Worm (Caenorhabditis elegans) whole organism, mixed stage, embryonic: Measurements from ENCODE around the gene F18A1.7.
A peak's percentile ranks its signal among the peaks of the same experiment; 100 is the strongest.

Source experiments
- M03D4.4 ChIP-seq: sonication (generic microtip); optimal IDR thresholded peaks from 2 replicates; lab custom pipeline; 2017; ENCODE audit warnings: mild to moderate bottlenecking, missing genetic modification characterization, missing compliant biosample characterization
- blmp-1 ChIP-seq: fragments of 150-350 bp; optimal IDR thresholded peaks from 2 replicates; lab custom pipeline; 2014; ENCODE audit warnings: missing biosample characterization, missing genetic modification characterization
- ceh-83 ChIP-seq: fragments of 200-800 bp; sonication (Bioruptor generic); optimal IDR thresholded peaks from 2 replicates; lab custom pipeline; 2018; ENCODE audit warnings: mild to moderate bottlenecking, missing genetic modification characterization, missing compliant biosample characterization
- ces-1 ChIP-seq: fragments of 150-350 bp; optimal IDR thresholded peaks from 2 replicates; lab custom pipeline; 2014; ENCODE audit warnings: missing biosample characterization, missing genetic modification reagents, missing genetic modification characterization
- cnd-1 ChIP-seq: fragments of 200-800 bp; sonication (Bioruptor generic); optimal IDR thresholded peaks from 2 replicates; lab custom pipeline; 2018; ENCODE audit warnings: mild to moderate bottlenecking, missing genetic modification characterization, missing compliant biosample characterization
- drap-1 ChIP-seq: fragments of 200-800 bp; sonication (Bioruptor generic); optimal IDR thresholded peaks from 3 replicates; lab custom pipeline; 2018; ENCODE audit warnings: mild to moderate bottlenecking, missing genetic modification characterization, missing compliant biosample characterization
- elt-1 ChIP-seq: sonication (generic microtip); optimal IDR thresholded peaks from 2 replicates; lab custom pipeline; 2017; ENCODE audit warnings: missing genetic modification characterization, mild to moderate bottlenecking, missing compliant biosample characterization, antibody characterized with exemption, moderate library complexity, borderline replicate concordance; ENCODE audit not compliant: insufficient read depth
- elt-3 ChIP-seq: fragments of 150-350 bp; optimal IDR thresholded peaks from 2 replicates; lab custom pipeline; 2014; ENCODE audit warnings: missing biosample characterization, missing genetic modification characterization
- flh-1 ChIP-seq: fragments of 200-800 bp; sonication (Bioruptor generic); optimal IDR thresholded peaks from 2 replicates; lab custom pipeline; 2018; ENCODE audit warnings: mild to moderate bottlenecking, missing genetic modification characterization, moderate library complexity, missing compliant biosample characterization
- ham-2 ChIP-seq: fragments of 200-800 bp; sonication (Bioruptor generic); optimal IDR thresholded peaks from 2 replicates; lab custom pipeline; 2018; ENCODE audit warnings: mild to moderate bottlenecking, missing genetic modification characterization, missing compliant biosample characterization
- hlh-1 ChIP-seq: fragments of 150-350 bp; optimal IDR thresholded peaks from 2 replicates; lab custom pipeline; 2014; ENCODE audit warnings: missing biosample characterization, missing genetic modification reagents, missing genetic modification characterization
- lin-13 ChIP-seq: fragments of 150-350 bp; optimal IDR thresholded peaks from 2 replicates; lab custom pipeline; 2014; ENCODE audit warnings: missing biosample characterization, missing genetic modification characterization
- lin-32 ChIP-seq: fragments of 200-800 bp; sonication (Bioruptor generic); optimal IDR thresholded peaks from 2 replicates; lab custom pipeline; 2018; ENCODE audit warnings: mild to moderate bottlenecking, missing genetic modification characterization, missing compliant biosample characterization
- lsy-2 ChIP-seq: fragments of 150-350 bp; optimal IDR thresholded peaks from 2 replicates; lab custom pipeline; 2014; ENCODE audit warnings: missing biosample characterization, missing genetic modification characterization
- mep-1 ChIP-seq: fragments of 150-350 bp; optimal IDR thresholded peaks from 2 replicates; lab custom pipeline; 2017; ENCODE audit warnings: missing biosample characterization, missing genetic modification reagents, missing genetic modification characterization, inconsistent platforms
- mls-2 ChIP-seq: sonication (generic microtip); optimal IDR thresholded peaks from 2 replicates; lab custom pipeline; 2016; ENCODE audit warnings: mild to moderate bottlenecking, missing genetic modification characterization, moderate library complexity, missing compliant biosample characterization
- nhr-12 ChIP-seq: fragments of 150-350 bp; optimal IDR thresholded peaks from 2 replicates; lab custom pipeline; 2014; ENCODE audit warnings: missing biosample characterization, missing genetic modification characterization
- nhr-2 ChIP-seq: fragments of 150-350 bp; optimal IDR thresholded peaks from 2 replicates; lab custom pipeline; 2014; ENCODE audit warnings: missing biosample characterization, missing genetic modification characterization
- nhr-237 ChIP-seq: fragments of 150-350 bp; optimal IDR thresholded peaks from 2 replicates; lab custom pipeline; 2014; ENCODE audit warnings: missing biosample characterization, missing genetic modification characterization
- nhr-28 ChIP-seq: fragments of 150-350 bp; optimal IDR thresholded peaks from 2 replicates; lab custom pipeline; 2014; ENCODE audit warnings: missing biosample characterization, missing genetic modification characterization
- nhr-76 ChIP-seq: sonication (generic microtip); optimal IDR thresholded peaks from 2 replicates; lab custom pipeline; 2017; ENCODE audit warnings: missing biosample characterization, missing genetic modification characterization
- pha-4 ChIP-seq: fragments of 150-350 bp; optimal IDR thresholded peaks from 2 replicates; lab custom pipeline; 2018; ENCODE audit warnings: missing biosample characterization, missing genetic modification reagents, missing genetic modification characterization
- sem-2 ChIP-seq: fragments of 200-800 bp; sonication (Bioruptor generic); optimal IDR thresholded peaks from 2 replicates; lab custom pipeline; 2018; ENCODE audit warnings: mild to moderate bottlenecking, missing genetic modification characterization, missing compliant biosample characterization
- snpc-4 ChIP-seq: fragments of 150-350 bp; optimal IDR thresholded peaks from 2 replicates; lab custom pipeline; 2014; ENCODE audit warnings: missing biosample characterization, missing genetic modification characterization
- sptf-1 ChIP-seq: sonication (generic microtip); optimal IDR thresholded peaks from 2 replicates; lab custom pipeline; 2017; ENCODE audit warnings: mild to moderate bottlenecking, missing genetic modification characterization, moderate library complexity, missing compliant biosample characterization
- tbx-8 ChIP-seq: fragments of 200-800 bp; sonication (Bioruptor generic); optimal IDR thresholded peaks from 2 replicates; lab custom pipeline; 2018; ENCODE audit warnings: mild to moderate bottlenecking, missing genetic modification characterization, moderate library complexity, missing compliant biosample characterization
- unc-120 ChIP-seq: sonication (generic microtip); optimal IDR thresholded peaks from 2 replicates; lab custom pipeline; 2017; ENCODE audit warnings: missing genetic modification characterization, missing compliant biosample characterization; ENCODE audit not compliant: poor library complexity, severe bottlenecking
- unc-39 ChIP-seq: fragments of 150-350 bp; optimal IDR thresholded peaks from 2 replicates; lab custom pipeline; 2014; ENCODE audit warnings: missing biosample characterization, missing genetic modification characterization
- unc-62 ChIP-seq: fragments of 150-350 bp; optimal IDR thresholded peaks from 2 replicates; lab custom pipeline; 2014; ENCODE audit warnings: missing biosample characterization, missing genetic modification reagents, missing genetic modification characterization
- zip-8 ChIP-seq: fragments of 150-350 bp; optimal IDR thresholded peaks from 2 replicates; lab custom pipeline; 2014; ENCODE audit warnings: missing biosample characterization, missing genetic modification characterization
- ztf-11 ChIP-seq: fragments of 150-350 bp; optimal IDR thresholded peaks from 2 replicates; lab custom pipeline; 2014; ENCODE audit warnings: missing biosample characterization, missing genetic modification characterization

F18A1.7 gene

DNA sequence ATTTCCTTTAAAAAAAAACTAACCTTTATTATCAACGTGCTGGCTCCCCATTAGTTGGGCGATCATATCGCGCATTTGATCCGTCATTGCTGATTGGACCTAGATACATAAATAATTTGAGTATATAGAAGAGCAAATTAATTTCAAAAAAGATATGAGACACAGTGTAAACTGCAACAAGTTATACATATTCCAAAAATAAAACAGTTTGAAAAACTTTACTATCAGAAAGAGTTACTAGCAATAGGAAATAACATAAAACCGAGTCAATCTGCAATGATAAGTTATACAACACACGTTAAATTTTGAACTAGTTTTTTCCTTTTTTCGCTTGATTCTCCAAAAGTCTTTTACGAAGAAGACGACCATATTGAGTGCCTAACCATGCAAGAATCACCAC, 43.8 kb upstream of the F18A1.7 start, which contains the start of gene luc-7L:
Gene luc-7L, minus strand, starts transcription at position 101 of the 400 bp plus-strand sequence.
- TF ChIP-seq nhr-28, result no peak
- TF ChIP-seq pha-4 (tag; lab: Kevin White, UChicago), result no peak
- no peak for TF ChIP-seq elt-3 (tag; lab: Kevin White, UChicago)
- TF ChIP-seq flh-1 (GFP tag; lab: Kevin White, UChicago), result no peak
- no peak for TF ChIP-seq nhr-76 (tag; lab: Kevin White, UChicago)
- no peak for TF ChIP-seq nhr-2 (tag; lab: Kevin White, UChicago)

DNA sequence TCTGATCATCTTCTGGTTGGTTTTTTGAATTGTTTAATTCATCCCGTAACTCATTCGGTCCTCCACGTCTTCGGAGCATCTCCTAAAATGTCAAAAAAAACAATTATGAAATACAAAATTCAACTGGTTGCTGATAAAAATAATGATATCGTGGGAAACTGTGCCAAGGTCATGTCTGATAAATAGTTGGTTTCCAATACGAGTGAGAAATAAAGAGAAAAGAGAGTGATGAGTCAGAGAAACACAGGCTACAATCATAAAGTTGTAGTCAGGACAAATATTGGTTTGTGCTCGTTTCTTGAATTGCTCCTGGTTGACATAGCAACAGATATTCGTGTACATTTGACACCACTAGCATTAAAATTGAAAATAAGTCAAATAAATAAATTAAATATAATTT, 41.6 kb upstream of the F18A1.7 start, which contains the start of gene B0495.7:
Gene B0495.7, minus strand, starts transcription at position 82 of the 400 bp plus-strand sequence.
- TF ChIP-seq nhr-76 (tag; lab: Kevin White, UChicago) (no peak), lin-32 (GFP tag; lab: Kevin White, UChicago) (no peak), hlh-1 (tag; lab: Kevin White, UChicago) (no peak), snpc-4 (no peak), nhr-237 (no peak), zip-8 (tag; lab: Kevin White, UChicago) (no peak), nhr-12 (no peak), unc-39 (tag; lab: Kevin White, UChicago) (no peak), unc-120 (no peak)

DNA sequence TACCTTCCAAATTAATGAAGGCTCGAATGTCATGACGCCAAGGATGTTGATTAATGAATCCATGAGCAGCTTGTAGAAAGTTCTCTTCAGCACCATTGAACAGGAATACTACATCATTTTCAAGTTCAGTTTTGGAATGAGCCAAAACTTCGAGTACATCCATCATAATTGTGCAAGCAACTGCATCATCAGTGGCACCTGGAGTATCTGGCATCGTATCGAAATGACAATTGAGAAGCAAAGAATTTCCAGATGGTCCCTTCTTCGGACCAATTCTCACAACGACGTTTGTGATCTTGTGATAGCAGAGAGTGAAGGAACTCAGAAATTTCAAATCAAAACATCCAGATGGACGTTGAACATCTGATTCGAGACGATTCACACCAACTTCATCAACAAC, 40.8 kb upstream of the F18A1.7 start:
- no peak for TF ChIP-seq sem-2 (GFP tag; lab: Kevin White, UChicago)
- TF ChIP-seq lin-32 (GFP tag; lab: Kevin White, UChicago), result no peak

ce11 chrII:7699009-7699408, 35.5 kb upstream of the F18A1.7 start, which contains the start of the genes moa-2 and cdk-11.1:
TSS of gene moa-2 (minus strand) at chrII:7699033.
TSS of gene cdk-11.1 (plus strand) at chrII:7699235.
- TF ChIP-seq pha-4 (tag; lab: Kevin White, UChicago) (peak; percentile 5), blmp-1 (no peak), mep-1 (tag; lab: Kevin White, UChicago) (peak; percentile 12), ztf-11 (tag; lab: Kevin White, UChicago) (no peak), tbx-8 (no peak), elt-1 (no peak), snpc-4 (no peak), ces-1 (GFP tag; lab: Kevin White, UChicago) (no peak), drap-1 (GFP tag; lab: Kevin White, UChicago) (no peak), nhr-2 (tag; lab: Kevin White, UChicago) (no peak), lsy-2 (tag; lab: Kevin White, UChicago) (peak; percentile 94), nhr-28 (no peak), sptf-1 (tag; lab: Kevin White, UChicago) (no peak)

ce11 chrII:7698406-7698805, 34.9 kb upstream of the F18A1.7 start, which contains the start of gene B0495.5:
TSS of gene B0495.5 (minus strand) at chrII:7698506.
- TF ChIP-seq zip-8 (tag; lab: Kevin White, UChicago) (no peak), nhr-76 (tag; lab: Kevin White, UChicago) (no peak)
- TF ChIP-seq, all 35 proteins: peak for 0

- TF ChIP-seq nhr-28 (no peak), elt-3 (tag; lab: Kevin White, UChicago) (no peak), nhr-76 (tag; lab: Kevin White, UChicago) (no peak), snpc-4 (no peak), lin-13 (tag; lab: Kevin White, UChicago) (no peak), nhr-2 (tag; lab: Kevin White, UChicago) (no peak), ham-2 (GFP tag; lab: Kevin White, UChicago) (no peak)
Observed at ce11 chrII:7697156-7697555, 33.6 kb upstream of the F18A1.7 start.

ce11 chrII:7695636-7696035, 32.1 kb upstream of the F18A1.7 start:
- TF ChIP-seq mls-2 (tag; lab: Kevin White, UChicago), result no peak
- no peak for TF ChIP-seq ztf-11 (tag; lab: Kevin White, UChicago)
- TF ChIP-seq blmp-1, result no peak
- no peak for TF ChIP-seq unc-120
- no peak for TF ChIP-seq flh-1 (GFP tag; lab: Kevin White, UChicago)
- TF ChIP-seq pha-4 (tag; lab: Kevin White, UChicago), result no peak
- no peak for TF ChIP-seq M03D4.4 (tag; lab: Kevin White, UChicago)
- TF ChIP-seq nhr-28, result no peak
- no peak for TF ChIP-seq cnd-1 (tag; lab: Kevin White, UChicago)
- TF ChIP-seq tbx-8, result no peak
- TF ChIP-seq elt-1, result no peak
- no peak for TF ChIP-seq unc-62 (GFP tag; lab: Kevin White, UChicago)
- TF ChIP-seq ceh-83 (GFP tag; lab: Kevin White, UChicago), result no peak
- TF ChIP-seq sptf-1 (tag; lab: Kevin White, UChicago), result no peak
- no peak for TF ChIP-seq lin-32 (GFP tag; lab: Kevin White, UChicago)
- no peak for TF ChIP-seq nhr-12
- TF ChIP-seq hlh-1 (tag; lab: Kevin White, UChicago), result no peak
